Fruit fly (Drosophila melanogaster) whole organism, embryonic: Measurements from ENCODE around the gene abo.

Experiments used
- Bdp1 ChIP-seq: fragments of 200-800 bp; sonication (Bioruptor generic); optimal IDR thresholded peaks from 3 replicates; lab custom pipeline; 2016; ENCODE audit warnings: missing biosample characterization, missing genetic modification characterization
- BtbVII ChIP-seq: fragments of 200-800 bp; sonication (Bioruptor generic); optimal IDR thresholded peaks from 3 replicates; lab custom pipeline; 2017; ENCODE audit warnings: missing biosample characterization, mild to moderate bottlenecking, missing genetic modification characterization
- CG11398 ChIP-seq: fragments of 200-800 bp; sonication (Bioruptor generic); optimal IDR thresholded peaks from 2 replicates; lab custom pipeline; 2016; ENCODE audit warnings: missing biosample characterization, missing genetic modification characterization
- CG11560 ChIP-seq: fragments of 200-800 bp; sonication (Bioruptor generic); IDR thresholded peaks from 3 replicates; pipeline ENCODE4 v1.3.6; 2022; ENCODE audit warnings: missing biosample characterization, missing genetic modification characterization
- CG11695 ChIP-seq: fragments of 200-800 bp; sonication (Bioruptor generic); IDR thresholded peaks from 3 replicates; pipeline ENCODE4 v1.3.6; 2022; ENCODE audit warnings: missing biosample characterization, missing genetic modification characterization
- CG12104 ChIP-seq: fragments of 200-800 bp; sonication (Bioruptor generic); optimal IDR thresholded peaks from 3 replicates; lab custom pipeline; 2016; ENCODE audit warnings: missing biosample characterization, missing genetic modification characterization
- CG12219 ChIP-seq: fragments of 200-800 bp; sonication (Bioruptor generic); optimal IDR thresholded peaks from 3 replicates; lab custom pipeline; 2018; ENCODE audit warnings: missing biosample characterization, mild to moderate bottlenecking, missing genetic modification characterization
- CG12659 ChIP-seq: fragments of 200-800 bp; sonication (Bioruptor generic); optimal IDR thresholded peaks from 3 replicates; lab custom pipeline; 2017; ENCODE audit warnings: mild to moderate bottlenecking, missing biosample characterization, missing genetic modification reagents, missing genetic modification characterization
- CG14050 ChIP-seq: fragments of 200-800 bp; sonication (Bioruptor generic); IDR thresholded peaks from 3 replicates; pipeline ENCODE4 v1.3.6; 2022; ENCODE audit warnings: missing biosample characterization, missing genetic modification characterization
- CG14441 ChIP-seq: fragments of 200-800 bp; sonication (Bioruptor generic); IDR thresholded peaks from 2 replicates; pipeline ENCODE4 v1.3.6; 2022; ENCODE audit warnings: missing biosample characterization, missing genetic modification characterization
- CG15514 ChIP-seq: fragments of 200-800 bp; sonication (Bioruptor generic); optimal IDR thresholded peaks from 3 replicates; lab custom pipeline; 2017; ENCODE audit warnings: missing biosample characterization, missing genetic modification characterization, mild to moderate bottlenecking, moderate library complexity, missing genetic modification reagents
- CG1647 ChIP-seq: fragments of 200-800 bp; sonication (Bioruptor generic); optimal IDR thresholded peaks from 3 replicates; lab custom pipeline; 2016; ENCODE audit warnings: missing biosample characterization, missing genetic modification characterization
- CG17361 ChIP-seq: fragments of 200-800 bp; sonication (Bioruptor generic); IDR thresholded peaks from 3 replicates; pipeline ENCODE4 v1.3.6; 2022; ENCODE audit warnings: missing biosample characterization, missing genetic modification characterization
- CG17568 ChIP-seq: fragments of 200-800 bp; sonication (Bioruptor generic); optimal IDR thresholded peaks from 2 replicates; lab custom pipeline; 2018; ENCODE audit warnings: missing biosample characterization, mild to moderate bottlenecking, missing genetic modification characterization, moderate library complexity
- CG2202 ChIP-seq: fragments of 200-800 bp; sonication (Bioruptor generic); optimal IDR thresholded peaks from 2 replicates; lab custom pipeline; 2018; ENCODE audit warnings: missing biosample characterization, mild to moderate bottlenecking, missing genetic modification characterization
- CG2678 ChIP-seq: fragments of 200-800 bp; sonication (Bioruptor generic); optimal IDR thresholded peaks from 3 replicates; lab custom pipeline; 2019; ENCODE audit warnings: missing biosample characterization, mild to moderate bottlenecking, missing genetic modification characterization, moderate library complexity
- CG33213 ChIP-seq: fragments of 200-800 bp; sonication (Bioruptor generic); optimal IDR thresholded peaks from 3 replicates; lab custom pipeline; 2016; ENCODE audit warnings: missing biosample characterization, missing genetic modification characterization
- CG34224 ChIP-seq: fragments of 200-800 bp; sonication (Bioruptor generic); IDR thresholded peaks from 3 replicates; pipeline ENCODE4 v1.3.6; 2022; ENCODE audit warnings: missing biosample characterization, missing genetic modification characterization; ENCODE audit not compliant: partially characterized antibody
- CG4730 ChIP-seq: fragments of 200-800 bp; sonication (Bioruptor generic); IDR thresholded peaks from 2 replicates; pipeline ENCODE4 v1.3.6; 2022; ENCODE audit warnings: missing biosample characterization, missing genetic modification characterization
- CG6683 ChIP-seq: fragments of 200-800 bp; sonication (Bioruptor generic); optimal IDR thresholded peaks from 2 replicates; lab custom pipeline; 2017; ENCODE audit warnings: missing biosample characterization, mild to moderate bottlenecking, missing genetic modification characterization, missing genetic modification reagents
- CHES-1-like ChIP-seq: fragments of 200-800 bp; sonication (Bioruptor generic); optimal IDR thresholded peaks from 2 replicates; lab custom pipeline; 2016; ENCODE audit warnings: missing biosample characterization, missing genetic modification characterization
- Chrac-16 ChIP-seq: fragments of 200-800 bp; sonication (Bioruptor generic); optimal IDR thresholded peaks from 3 replicates; lab custom pipeline; 2016; ENCODE audit warnings: missing biosample characterization, missing genetic modification characterization
- CoRest ChIP-seq: fragments of 200-800 bp; sonication (Bioruptor generic); optimal IDR thresholded peaks from 3 replicates; lab custom pipeline; 2018; ENCODE audit warnings: missing biosample characterization, mild to moderate bottlenecking, missing genetic modification characterization, moderate library complexity
- D ChIP-seq, 2 experiments: fragments of 200-800 bp in 1 of 2; fragments of >200 bp in 1 of 2; sonication (Bioruptor generic) in 1 of 2; optimal IDR thresholded peaks; 2 replicates in 1 of 2; 3 replicates in 1 of 2; lab custom pipeline; 2017; ENCODE audit warnings: mild to moderate bottlenecking in 1 of 2, missing biosample characterization in 1 of 2, missing genetic modification characterization in 1 of 2, missing genetic modification reagents in 1 of 2
- Dip3 ChIP-seq: fragments of 200-800 bp; sonication (Bioruptor generic); optimal IDR thresholded peaks from 3 replicates; lab custom pipeline; 2016; ENCODE audit warnings: missing biosample characterization, missing genetic modification characterization
- Ets65A ChIP-seq: fragments of 200-800 bp; sonication (Bioruptor generic); peaks from one replicate; lab custom pipeline; 2016; ENCODE audit warnings: missing biosample characterization, missing genetic modification characterization
- Hey ChIP-seq: fragments of 200-800 bp; sonication (Bioruptor generic); optimal IDR thresholded peaks from 3 replicates; lab custom pipeline; 2018; ENCODE audit warnings: missing biosample characterization, mild to moderate bottlenecking, missing genetic modification characterization
- Lhr ChIP-seq: fragments of 200-800 bp; sonication (Bioruptor generic); optimal IDR thresholded peaks from 3 replicates; lab custom pipeline; 2017; ENCODE audit warnings: mild to moderate bottlenecking, missing biosample characterization, missing genetic modification reagents, missing genetic modification characterization
- Opbp ChIP-seq: fragments of 200-800 bp; sonication (Bioruptor generic); IDR thresholded peaks from 3 replicates; pipeline ENCODE4 v1.3.6; 2022; ENCODE audit warnings: missing biosample characterization, missing genetic modification characterization; ENCODE audit not compliant: partially characterized antibody
- Ptx1 ChIP-seq: fragments of 200-800 bp; sonication (Bioruptor generic); IDR thresholded peaks from 2 replicates; pipeline ENCODE4 v1.3.6; 2022; ENCODE audit warnings: missing biosample characterization, missing genetic modification characterization
- Sin3A ChIP-seq: fragments of >200 bp; optimal IDR thresholded peaks from 2 replicates; lab custom pipeline; 2018
- Tbp ChIP-seq: fragments of >200 bp; optimal IDR thresholded peaks from 2 replicates; lab custom pipeline; 2018; ENCODE audit warnings: missing biosample characterization, missing genetic modification characterization
- Xrp1 ChIP-seq: fragments of 200-800 bp; sonication (Bioruptor generic); IDR thresholded peaks from 2 replicates; pipeline ENCODE4 v1.3.6; 2022; ENCODE audit warnings: missing biosample characterization, missing genetic modification characterization
- ab ChIP-seq: fragments of 200-800 bp; sonication (Bioruptor generic); optimal IDR thresholded peaks from 2 replicates; lab custom pipeline; 2016; ENCODE audit warnings: missing biosample characterization, missing genetic modification characterization
- ac ChIP-seq: fragments of 200-800 bp; sonication (Bioruptor generic); optimal IDR thresholded peaks from 3 replicates; lab custom pipeline; 2017; ENCODE audit warnings: missing biosample characterization, mild to moderate bottlenecking, missing genetic modification characterization
- cato ChIP-seq: fragments of 200-800 bp; sonication (Bioruptor generic); optimal IDR thresholded peaks from 2 replicates; lab custom pipeline; 2016; ENCODE audit warnings: missing biosample characterization, missing genetic modification characterization, borderline replicate concordance
- dmrt11E ChIP-seq: fragments of 200-800 bp; sonication (Bioruptor generic); optimal IDR thresholded peaks from 3 replicates; lab custom pipeline; 2018; ENCODE audit warnings: missing biosample characterization, mild to moderate bottlenecking, missing genetic modification characterization, moderate library complexity
- gcm ChIP-seq: fragments of 200-800 bp; sonication (Bioruptor generic); optimal IDR thresholded peaks from 2 replicates; lab custom pipeline; 2019; ENCODE audit warnings: missing biosample characterization, mild to moderate bottlenecking, missing genetic modification characterization, moderate library complexity
- hbn ChIP-seq: fragments of 200-800 bp; sonication (Bioruptor generic); IDR thresholded peaks from 2 replicates; pipeline ENCODE4 v1.3.6; 2022; ENCODE audit warnings: missing biosample characterization, missing genetic modification characterization; ENCODE audit not compliant: partially characterized antibody
- hth ChIP-seq: fragments of >200 bp; optimal IDR thresholded peaks from 2 replicates; lab custom pipeline; 2017; ENCODE audit warnings: inconsistent platforms
- jing ChIP-seq: fragments of 200-800 bp; sonication (Bioruptor generic); optimal IDR thresholded peaks from 2 replicates; lab custom pipeline; 2018; ENCODE audit warnings: missing biosample characterization, mild to moderate bottlenecking, missing genetic modification characterization
- kah ChIP-seq: fragments of 200-800 bp; sonication (Bioruptor generic); optimal IDR thresholded peaks from 2 replicates; lab custom pipeline; 2018; ENCODE audit warnings: missing biosample characterization, mild to moderate bottlenecking, missing genetic modification characterization
- nmo ChIP-seq: fragments of 200-800 bp; sonication (Bioruptor generic); optimal IDR thresholded peaks from 2 replicates; lab custom pipeline; 2018; ENCODE audit warnings: missing biosample characterization, mild to moderate bottlenecking, missing genetic modification characterization, moderate library complexity
- p53 ChIP-seq: fragments of 200-800 bp; sonication (Bioruptor generic); optimal IDR thresholded peaks from 2 replicates; lab custom pipeline; 2016; ENCODE audit warnings: missing biosample characterization, missing genetic modification characterization
- prd ChIP-seq, 3 experiments: fragments of >200 bp in 2 of 3; fragments of 200-800 bp in 1 of 3; sonication (Bioruptor generic) in 1 of 3; optimal IDR thresholded peaks in 2 of 3; IDR thresholded peaks in 1 of 3; 2 replicates in 2 of 3; 3 replicates in 1 of 3; pipeline versions ENCODE4 v1.3.6 to Lab custom; 2017 to 2022; ENCODE audit warnings: missing biosample characterization in 1 of 3, missing genetic modification characterization in 1 of 3
- ro ChIP-seq: fragments of 200-800 bp; sonication (Bioruptor generic); IDR thresholded peaks from 2 replicates; pipeline ENCODE4 v1.3.6; 2022; ENCODE audit warnings: missing biosample characterization, missing genetic modification characterization
- sc ChIP-seq, 3 experiments: fragments of >200 bp in 2 of 3; fragments of 200-800 bp in 1 of 3; sonication (Bioruptor generic) in 1 of 3; optimal IDR thresholded peaks; 2 replicates in 2 of 3; 3 replicates in 1 of 3; lab custom pipeline; 2017; ENCODE audit warnings: mild to moderate bottlenecking in 1 of 3, missing biosample characterization in 1 of 3, missing genetic modification characterization in 1 of 3, missing genetic modification reagents in 1 of 3
- tx ChIP-seq: fragments of 200-800 bp; sonication (Bioruptor generic); optimal IDR thresholded peaks from 2 replicates; lab custom pipeline; 2016; ENCODE audit warnings: missing biosample characterization, missing genetic modification characterization
- zf30C ChIP-seq: fragments of 200-800 bp; sonication (Bioruptor generic); optimal IDR thresholded peaks from 3 replicates; lab custom pipeline; 2018; ENCODE audit warnings: missing biosample characterization, mild to moderate bottlenecking, missing genetic modification characterization
- zfh2 ChIP-seq: fragments of 200-800 bp; sonication (Bioruptor generic); optimal IDR thresholded peaks from 2 replicates; lab custom pipeline; 2016; ENCODE audit warnings: missing biosample characterization, missing genetic modification characterization

abo gene

DNA sequence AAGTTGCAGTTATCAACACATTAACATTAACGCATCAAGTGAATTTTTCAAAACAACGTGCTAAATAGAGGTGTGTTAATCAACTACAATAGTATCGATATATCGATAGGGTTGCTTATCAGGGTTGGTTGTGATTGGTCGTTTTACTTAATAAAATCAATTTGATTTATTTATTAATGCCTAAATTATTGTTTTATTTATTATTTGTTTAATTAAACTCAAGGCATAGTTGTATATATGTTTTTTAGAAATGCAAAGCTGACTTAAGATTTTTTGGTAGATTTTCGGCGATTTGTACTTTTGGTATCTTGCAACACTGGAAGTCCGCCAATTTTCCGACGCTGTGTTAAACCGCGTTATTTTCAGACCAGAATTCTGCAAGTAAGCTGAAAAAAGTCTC is 35.9 kb upstream of the abo start, which contains the start of the genes Art8 and dUTPase (continued):
- TF ChIP-seq CG11398 (GFP tag; lab: Kevin White, UChicago) (no peak), Chrac-16 (GFP tag; lab: Kevin White, UChicago) (peak; percentile 74), CG17568 (GFP tag; lab: Kevin White, UChicago) (no peak), Lhr (GFP tag; lab: Kevin White, UChicago) (peak; percentile 53), CG11560 (tag; lab: Robert Waterston, UW) (no peak), CG2202 (tag; lab: Kevin White, UChicago) (peak; percentile 49), Ets65A (peak; percentile 94), p53 (GFP tag; lab: Kevin White, UChicago) (no peak), CG11695 (peak; percentile 48; the same call in 1 of the 3 replicates), D (optimal IDR thresholded peaks at IDR 0.05; lab: Kevin White, UChicago) (no peak), D (GFP tag; optimal IDR thresholded peaks at IDR 0.05; lab: Kevin White, UChicago) (no peak), zf30C (GFP tag; lab: Kevin White, UChicago) (no peak), ab (no peak), CG1647 (GFP tag; lab: Kevin White, UChicago) (no peak), CG2678 (tag; lab: Kevin White, UChicago) (no peak), CG17361 (GFP tag; lab: Robert Waterston, UW) (peak; percentile 80), Sin3A (lab: Kevin White, UChicago) (peak; percentile 25), CG12104 (GFP tag; lab: Kevin White, UChicago) (peak; percentile 61), Tbp (GFP tag; lab: Kevin White, UChicago) (no peak), dmrt11E (tag; lab: Kevin White, UChicago) (peak; percentile 68), CG4730 (peak; percentile 61), cato (peak; percentile 57), sc (optimal IDR thresholded peaks at IDR 0.05; lab: Kevin White, UChicago) (no peak), sc (GFP tag; optimal IDR thresholded peaks at IDR 0.05; lab: Kevin White, UChicago) (no peak), Hey (tag; lab: Kevin White, UChicago) (no peak), ac (no peak), CG33213 (GFP tag; lab: Kevin White, UChicago) (peak; percentile 26), BtbVII (GFP tag; lab: Kevin White, UChicago) (no peak), Bdp1 (GFP tag; lab: Kevin White, UChicago) (peak; percentile 30), CoRest (peak; percentile 82), Dip3 (no peak), tx (GFP tag; lab: Kevin White, UChicago) (no peak), prd (optimal IDR thresholded peaks at IDR 0.05; lab: Kevin White, UChicago) (no peak), prd (GFP tag; IDR thresholded peaks at IDR 0.05; lab: Robert Waterston, UW) (peak; percentile 76), hth (no peak), kah (GFP tag; lab: Kevin White, UChicago) (no peak), CG14441 (GFP tag; lab: Robert Waterston, UW) (peak; percentile 48), CHES-1-like (GFP tag; lab: Kevin White, UChicago) (peak; percentile 28), gcm (GFP tag; lab: Kevin White, UChicago) (peak; percentile 58), Ptx1 (GFP tag; lab: Robert Waterston, UW) (peak; percentile 83), Opbp (GFP tag; lab: Robert Waterston, UW) (peak; percentile 81), ro (GFP tag; lab: Robert Waterston, UW) (no peak), CG12659 (GFP tag; lab: Kevin White, UChicago) (peak; percentile 90), Xrp1 (GFP tag; lab: Robert Waterston, UW) (peak; percentile 80), CG14050 (GFP tag; lab: Robert Waterston, UW) (0 out of 3 replicates have a peak, but pooled peaks have one; percentile 25), CG15514 (GFP tag; lab: Kevin White, UChicago) (peak; percentile 78), zfh2 (peak; percentile 53), CG34224 (GFP tag; lab: Robert Waterston, UW) (peak; percentile 89), nmo (peak; percentile 86), CG12219 (GFP tag; lab: Kevin White, UChicago) (no peak), jing (GFP tag; lab: Kevin White, UChicago) (no peak), hbn (GFP tag; lab: Robert Waterston, UW) (peak; percentile 85), CG6683 (GFP tag; lab: Kevin White, UChicago) (peak; percentile 44)
